Worm (Caenorhabditis elegans) whole organism, young adult: ENCODE data around the gene his-63.

Experiments
- Y79H2A.3 ChIP-seq: fragments of 200-800 bp; sonication (Bioruptor generic); conservative IDR thresholded peaks from 2 replicates; pipeline ENCODE4 v1.3.6; 2022; ENCODE audit warnings: missing genetic modification reagents, missing genetic modification characterization, missing compliant biosample characterization
- athp-1 ChIP-seq: sonication (generic microtip); optimal IDR thresholded peaks from 2 replicates; lab custom pipeline; 2017; ENCODE audit warnings: mild to moderate bottlenecking, missing genetic modification characterization, missing compliant biosample characterization
- dpl-1 ChIP-seq: fragments of 150-350 bp; optimal IDR thresholded peaks from 2 replicates; lab custom pipeline; 2014; ENCODE audit warnings: missing biosample characterization, missing genetic modification reagents, missing genetic modification characterization
- nfyb-1 ChIP-seq: fragments of 200-800 bp; sonication (Bioruptor generic); IDR thresholded peaks from 2 replicates; pipeline ENCODE4 v1.3.6; 2022; ENCODE audit warnings: missing genetic modification reagents, missing genetic modification characterization, missing compliant biosample characterization
- sea-2 ChIP-seq: fragments of 200-800 bp; sonication (Bioruptor generic); IDR thresholded peaks from 2 replicates; pipeline ENCODE4 v1.3.6; 2022; ENCODE audit warnings: missing genetic modification characterization, missing compliant biosample characterization
- snpc-4 ChIP-seq, 5 experiments: fragments of 150-350 bp in 1 of 5; sonication (generic microtip) in 4 of 5; optimal IDR thresholded peaks; 2 replicates each; lab custom pipeline; 2014 to 2018; ENCODE audit warnings: missing genetic modification characterization in 5 of 5, missing biosample characterization in 3 of 5, antibody characterized with exemption in 2 of 5, mild to moderate bottlenecking in 2 of 5, missing compliant biosample characterization in 2 of 5, missing genotype in 2 of 5, moderate library complexity in 2 of 5, missing genetic modification reagents in 1 of 5
- tbx-9 ChIP-seq: sonication (generic microtip); optimal IDR thresholded peaks from 2 replicates; lab custom pipeline; 2016; ENCODE audit warnings: borderline replicate concordance, missing genetic modification characterization, inconsistent platforms, missing compliant biosample characterization
- zfh-2 ChIP-seq: fragments of 200-800 bp; sonication (Bioruptor generic); conservative IDR thresholded peaks from 2 replicates; pipeline ENCODE4 v1.3.6; 2022; ENCODE audit warnings: missing genetic modification reagents, missing genetic modification characterization, missing compliant biosample characterization
- ztf-25 ChIP-seq: fragments of 200-800 bp; sonication (Bioruptor generic); IDR thresholded peaks from 2 replicates; pipeline ENCODE4 v1.3.6; 2022; ENCODE audit warnings: missing genetic modification reagents, missing genetic modification characterization, missing compliant biosample characterization

DNA sequence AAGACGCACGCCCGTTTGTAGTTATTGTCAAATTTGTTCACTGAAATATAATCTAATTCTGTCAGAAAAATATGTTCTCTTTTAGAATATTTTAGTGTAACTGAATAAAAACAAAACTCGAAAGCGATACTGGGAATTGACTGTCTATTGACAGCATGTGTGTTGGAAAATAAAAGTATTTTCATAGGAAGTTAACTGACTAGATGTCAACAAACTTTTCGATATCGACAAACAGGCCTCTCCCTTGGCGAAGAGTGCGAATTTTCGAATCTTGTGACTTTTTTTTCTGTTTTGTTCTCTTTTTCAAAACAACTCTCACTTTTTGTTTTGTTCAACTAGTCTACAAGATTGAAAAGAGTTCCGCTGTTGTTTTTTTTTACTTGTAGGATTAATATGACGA is 31.6 kb upstream of the his-63 start:
- no peak for TF ChIP-seq athp-1 (tag; lab: Kevin White, UChicago)
- no peak for TF ChIP-seq ztf-25
- TF ChIP-seq snpc-4 (GFP tag; optimal IDR thresholded peaks at IDR 0.05; lab: Kevin White, UChicago), result no peak
- no peak for TF ChIP-seq snpc-4 (tag; optimal IDR thresholded peaks at IDR 0.05; lab: Kevin White, UChicago)
- no peak for TF ChIP-seq sea-2 (GFP tag; lab: Robert Waterston, UW)
- TF ChIP-seq Y79H2A.3 (GFP tag; lab: Robert Waterston, UW), result no peak
- TF ChIP-seq nfyb-1 (GFP tag; lab: Robert Waterston, UW), result no peak
- TF ChIP-seq tbx-9, result no peak
- no peak for TF ChIP-seq zfh-2 (GFP tag; lab: Robert Waterston, UW)
- no peak for TF ChIP-seq dpl-1 (GFP tag; lab: Kevin White, UChicago)
